Worm (Caenorhabditis elegans) whole organism, L2 larva: ENCODE data around the gene C08F1.12.

Experiments
- F13H6.1 ChIP-seq: sonication (generic microtip); optimal IDR thresholded peaks from 2 replicates; lab custom pipeline; 2016; ENCODE audit warnings: missing genetic modification characterization, missing compliant biosample characterization
- ama-1 ChIP-seq: fragments of 150-350 bp; optimal IDR thresholded peaks from 2 replicates; lab custom pipeline; 2018; ENCODE audit warnings: inconsistent platforms
- blmp-1 ChIP-seq: sonication (generic microtip); optimal IDR thresholded peaks from 2 replicates; lab custom pipeline; 2017; ENCODE audit warnings: missing genetic modification characterization, mild to moderate bottlenecking, missing compliant biosample characterization, antibody characterized with exemption, moderate library complexity; ENCODE audit not compliant: insufficient read depth
- ceh-82 ChIP-seq: fragments of 150-350 bp; optimal IDR thresholded peaks from 2 replicates; lab custom pipeline; 2014; ENCODE audit warnings: missing biosample characterization, missing genetic modification characterization
- egl-27 ChIP-seq: sonication (generic microtip); optimal IDR thresholded peaks from 3 replicates; lab custom pipeline; 2017; ENCODE audit warnings: missing biosample characterization, missing genetic modification reagents, missing genetic modification characterization
- nhr-237 ChIP-seq: fragments of 150-350 bp; optimal IDR thresholded peaks from 2 replicates; lab custom pipeline; 2014; ENCODE audit warnings: missing biosample characterization, missing genetic modification characterization
- nhr-6 ChIP-seq: fragments of 150-350 bp; optimal IDR thresholded peaks from 2 replicates; lab custom pipeline; 2014; ENCODE audit warnings: missing biosample characterization, missing genetic modification characterization
- unc-62 ChIP-seq: fragments of 150-350 bp; optimal IDR thresholded peaks from 2 replicates; lab custom pipeline; 2014; ENCODE audit warnings: missing biosample characterization, missing genetic modification reagents, missing genetic modification characterization

DNA sequence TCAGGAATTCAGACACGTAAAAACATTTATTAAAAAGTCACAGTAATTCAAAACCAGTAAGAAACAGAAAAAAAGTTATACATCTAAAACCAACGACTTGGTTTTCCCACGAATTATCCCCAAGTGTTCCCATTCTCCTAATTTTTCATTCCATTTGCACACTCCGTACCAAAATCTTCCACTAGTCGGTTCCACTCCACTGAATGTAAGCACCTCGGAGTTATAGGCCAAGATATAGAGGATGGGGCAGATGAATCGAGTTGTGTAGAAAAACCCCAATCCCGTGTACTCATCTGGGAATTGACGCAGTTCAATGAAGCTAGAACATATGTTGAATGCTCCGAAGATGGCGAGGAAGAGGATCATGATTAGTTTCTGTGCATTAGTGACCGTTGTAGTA is 19.1 kb downstream of the C08F1.12 start:
- TF ChIP-seq nhr-237 (no peak), unc-62 (GFP tag; lab: Kevin White, UChicago) (no peak), blmp-1 (tag; lab: Kevin White, UChicago) (no peak), egl-27 (tag; lab: Kevin White, UChicago) (no peak), ama-1 (no peak), ceh-82 (tag; lab: Kevin White, UChicago) (no peak), nhr-6 (tag; lab: Kevin White, UChicago) (no peak), F13H6.1 (tag; lab: Kevin White, UChicago) (no peak)
